Worm (Caenorhabditis elegans) whole organism, early embryonic: ENCODE measurements around the gene set-6.

Experiments used
- B0310.2 ChIP-seq: sonication (generic microtip); optimal IDR thresholded peaks from 2 replicates; lab custom pipeline; 2016; ENCODE audit warnings: mild to moderate bottlenecking, missing genetic modification characterization, missing compliant biosample characterization
- F13C5.2 ChIP-seq: sonication (generic microtip); optimal IDR thresholded peaks from 2 replicates; lab custom pipeline; 2017; ENCODE audit warnings: mild to moderate bottlenecking, missing genetic modification characterization, inconsistent platforms, missing compliant biosample characterization
- aly-1 ChIP-seq: sonication (generic microtip); optimal IDR thresholded peaks from 2 replicates; lab custom pipeline; 2016; ENCODE audit warnings: missing genetic modification characterization, missing compliant biosample characterization
- ama-1 ChIP-seq: fragments of 150-350 bp; optimal IDR thresholded peaks from 2 replicates; lab custom pipeline; 2014
- ceh-13 ChIP-seq: fragments of 200-800 bp; sonication (Bioruptor generic); optimal IDR thresholded peaks from 2 replicates; lab custom pipeline; 2018; ENCODE audit warnings: mild to moderate bottlenecking, missing genetic modification characterization, missing compliant biosample characterization
- ceh-36 ChIP-seq: sonication (generic microtip); optimal IDR thresholded peaks from 2 replicates; lab custom pipeline; 2016; ENCODE audit warnings: missing genetic modification characterization, inconsistent platforms, missing compliant biosample characterization
- ets-7 ChIP-seq: sonication (generic microtip); optimal IDR thresholded peaks from 2 replicates; lab custom pipeline; 2016; ENCODE audit warnings: missing genotype, missing genetic modification characterization, missing compliant biosample characterization
- flt-1 ChIP-seq: fragments of 200-800 bp; sonication (Bioruptor generic); IDR thresholded peaks from 2 replicates; pipeline ENCODE4 v1.3.6; 2022; ENCODE audit warnings: missing genetic modification characterization, missing compliant biosample characterization
- hmbx-1 ChIP-seq: sonication (generic microtip); optimal IDR thresholded peaks from 2 replicates; lab custom pipeline; 2016; ENCODE audit warnings: mild to moderate bottlenecking, missing genetic modification characterization, missing compliant biosample characterization
- hmg-4 ChIP-seq: fragments of 200-800 bp; sonication (Bioruptor generic); optimal IDR thresholded peaks from 2 replicates; lab custom pipeline; 2018; ENCODE audit warnings: mild to moderate bottlenecking, missing genetic modification characterization, missing compliant biosample characterization
- hnd-1 ChIP-seq: sonication (generic microtip); optimal IDR thresholded peaks from 2 replicates; lab custom pipeline; 2016; ENCODE audit warnings: missing genetic modification characterization, missing compliant biosample characterization
- pes-1 ChIP-seq: fragments of 200-800 bp; sonication (Bioruptor generic); IDR thresholded peaks from 2 replicates; pipeline ENCODE4 v1.3.6; 2022; ENCODE audit warnings: missing genetic modification reagents, missing genetic modification characterization, missing compliant biosample characterization
- scrt-1 ChIP-seq: fragments of 200-800 bp; sonication (Bioruptor generic); IDR thresholded peaks from 2 replicates; pipeline ENCODE4 v1.3.6; 2022; ENCODE audit warnings: missing genetic modification characterization, missing compliant biosample characterization
- sea-1 ChIP-seq: fragments of 200-800 bp; sonication (Bioruptor generic); conservative IDR thresholded peaks from 2 replicates; pipeline ENCODE4 v1.3.6; 2022; ENCODE audit warnings: missing genetic modification characterization, missing compliant biosample characterization
- tbx-11 ChIP-seq: fragments of 200-800 bp; sonication (Bioruptor generic); IDR thresholded peaks from 2 replicates; pipeline ENCODE4 v1.3.6; 2022; ENCODE audit warnings: missing genetic modification characterization, missing compliant biosample characterization
- tbx-37 ChIP-seq: fragments of 200-800 bp; sonication (Bioruptor generic); conservative IDR thresholded peaks from 2 replicates; pipeline ENCODE4 v1.3.6; 2022; ENCODE audit warnings: missing genetic modification reagents, missing genetic modification characterization, missing compliant biosample characterization
- tra-4 ChIP-seq: sonication (generic microtip); optimal IDR thresholded peaks from 2 replicates; lab custom pipeline; 2017; ENCODE audit warnings: missing genetic modification characterization, missing compliant biosample characterization

set-6 gene

DNA sequence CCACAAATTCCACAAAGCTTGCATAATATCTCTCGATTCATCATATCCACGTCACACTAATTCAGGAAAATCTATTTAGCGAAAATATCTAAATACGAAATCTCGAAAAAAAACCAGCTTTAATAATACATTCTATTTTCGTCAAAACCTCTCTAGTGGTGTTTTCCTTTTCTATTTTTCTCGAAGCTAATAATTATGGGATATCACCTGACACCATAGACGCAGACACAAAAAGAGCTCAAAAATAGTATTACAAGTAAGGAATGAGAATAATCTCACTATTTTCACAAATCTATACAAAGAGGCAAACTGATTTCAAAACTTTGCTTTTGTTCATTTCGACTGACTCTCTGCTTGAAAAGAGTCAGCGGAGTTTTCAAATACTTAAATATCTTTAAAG lies 5.4 kb downstream of the set-6 start:
- TF ChIP-seq ets-7 (tag; lab: Kevin White, UChicago) (no peak), flt-1 (GFP tag; lab: Robert Waterston, UW) (no peak), ceh-36 (no peak), tbx-11 (GFP tag; lab: Robert Waterston, UW) (no peak), scrt-1 (no peak), hnd-1 (no peak), ceh-13 (GFP tag; lab: Kevin White, UChicago) (no peak), F13C5.2 (tag; lab: Kevin White, UChicago) (no peak), hmg-4 (no peak), sea-1 (GFP tag; lab: Robert Waterston, UW) (no peak), ama-1 (lab: Kevin White, UChicago) (no peak), aly-1 (tag; lab: Kevin White, UChicago) (no peak), hmbx-1 (tag; lab: Kevin White, UChicago) (no peak), pes-1 (GFP tag; lab: Robert Waterston, UW) (no peak), tra-4 (tag; lab: Kevin White, UChicago) (no peak), tbx-37 (GFP tag; lab: Robert Waterston, UW) (no peak), B0310.2 (tag; lab: Kevin White, UChicago) (no peak)

DNA sequence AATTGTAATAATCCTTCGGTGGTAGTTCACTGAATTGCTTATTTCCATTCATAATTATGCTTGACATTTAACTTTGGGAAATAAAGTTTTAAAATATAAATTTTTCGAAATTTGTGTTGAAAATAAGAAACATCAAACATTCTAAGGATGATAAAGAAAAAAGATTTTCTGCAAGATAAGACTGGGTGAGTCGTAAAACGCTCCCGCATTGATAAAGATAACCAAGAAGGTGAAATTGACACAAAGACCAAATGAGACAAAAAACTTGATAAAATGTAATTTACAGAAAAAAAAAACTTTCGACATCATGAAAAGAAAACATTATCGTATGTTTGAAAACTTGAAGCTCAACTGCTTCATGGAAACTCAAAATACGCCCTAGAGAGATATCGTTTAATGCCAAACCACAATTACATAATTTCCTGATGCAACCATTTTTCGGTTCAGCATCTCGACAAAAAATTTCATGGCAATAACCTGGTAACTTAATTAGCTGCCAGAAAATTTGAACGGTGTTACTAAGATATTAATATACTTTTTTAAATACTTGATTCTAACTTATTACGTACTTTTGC lies 6.4 kb downstream of the set-6 start:
- TF ChIP-seq tra-4 (tag; lab: Kevin White, UChicago) (no peak), ets-7 (tag; lab: Kevin White, UChicago) (no peak), hmg-4 (no peak), aly-1 (tag; lab: Kevin White, UChicago) (no peak), scrt-1 (no peak), hmbx-1 (tag; lab: Kevin White, UChicago) (no peak), pes-1 (GFP tag; lab: Robert Waterston, UW) (no peak), F13C5.2 (tag; lab: Kevin White, UChicago) (no peak), ceh-36 (no peak), tbx-37 (GFP tag; lab: Robert Waterston, UW) (no peak), hnd-1 (no peak), tbx-11 (GFP tag; lab: Robert Waterston, UW) (no peak), flt-1 (GFP tag; lab: Robert Waterston, UW) (no peak), sea-1 (GFP tag; lab: Robert Waterston, UW) (no peak), B0310.2 (tag; lab: Kevin White, UChicago) (no peak), ama-1 (lab: Kevin White, UChicago) (no peak), ceh-13 (GFP tag; lab: Kevin White, UChicago) (no peak)

ce11 chrX:11967034-11967433 lies 7.4 kb downstream of the set-6 start:
- no peak for TF ChIP-seq tbx-11 (GFP tag; lab: Robert Waterston, UW)
- no peak for TF ChIP-seq tra-4 (tag; lab: Kevin White, UChicago)
- TF ChIP-seq flt-1 (GFP tag; lab: Robert Waterston, UW): no peak
- no peak for TF ChIP-seq scrt-1
- no peak for TF ChIP-seq F13C5.2 (tag; lab: Kevin White, UChicago)
- TF ChIP-seq hmbx-1 (tag; lab: Kevin White, UChicago): no peak
- no peak for TF ChIP-seq sea-1 (GFP tag; lab: Robert Waterston, UW)
- no peak for TF ChIP-seq hnd-1
- TF ChIP-seq ama-1 (lab: Kevin White, UChicago): no peak
- TF ChIP-seq pes-1 (GFP tag; lab: Robert Waterston, UW): no peak
- TF ChIP-seq B0310.2 (tag; lab: Kevin White, UChicago): no peak
- TF ChIP-seq aly-1 (tag; lab: Kevin White, UChicago): no peak
- TF ChIP-seq tbx-37 (GFP tag; lab: Robert Waterston, UW): no peak
- TF ChIP-seq ets-7 (tag; lab: Kevin White, UChicago): no peak
- TF ChIP-seq hmg-4: no peak
- TF ChIP-seq ceh-13 (GFP tag; lab: Kevin White, UChicago): no peak
- no peak for TF ChIP-seq ceh-36

- no peak for TF ChIP-seq ceh-36
- TF ChIP-seq flt-1 (GFP tag; lab: Robert Waterston, UW): no peak
- no peak for TF ChIP-seq sea-1 (GFP tag; lab: Robert Waterston, UW)
- TF ChIP-seq hmbx-1 (tag; lab: Kevin White, UChicago): no peak
- TF ChIP-seq pes-1 (GFP tag; lab: Robert Waterston, UW): no peak
- TF ChIP-seq ama-1 (lab: Kevin White, UChicago): no peak
- no peak for TF ChIP-seq tbx-37 (GFP tag; lab: Robert Waterston, UW)
These were observed 8.7 kb downstream of the set-6 start, which contains the start of gene sams-1 for ce11 chrX:11965663-11966304. Gene sams-1, plus strand, starts transcription at chrX:11965962.

DNA sequence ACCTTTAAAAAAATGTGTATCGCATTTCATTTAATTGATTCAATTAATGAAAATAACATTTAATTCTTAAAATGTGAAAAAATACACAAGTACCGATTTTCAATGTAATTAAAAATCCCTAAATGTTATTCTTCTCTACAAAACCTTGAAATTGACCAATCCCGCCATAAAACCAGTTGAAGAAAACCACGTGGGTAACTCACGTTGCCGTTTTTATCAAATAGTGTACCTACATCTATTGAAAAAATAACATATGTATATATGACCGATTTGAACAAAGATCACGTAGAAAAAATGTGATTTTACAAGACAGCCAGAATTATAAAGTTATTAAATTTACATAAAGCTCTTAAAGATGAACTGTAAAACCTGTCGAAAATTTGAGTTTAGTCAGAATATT lies 9.3 kb downstream of the set-6 start:
- TF ChIP-seq scrt-1: no peak
- TF ChIP-seq F13C5.2 (tag; lab: Kevin White, UChicago): no peak
- TF ChIP-seq ets-7 (tag; lab: Kevin White, UChicago): no peak
- TF ChIP-seq sea-1 (GFP tag; lab: Robert Waterston, UW): no peak
- TF ChIP-seq aly-1 (tag; lab: Kevin White, UChicago): no peak
- no peak for TF ChIP-seq B0310.2 (tag; lab: Kevin White, UChicago)
- no peak for TF ChIP-seq hmbx-1 (tag; lab: Kevin White, UChicago)
- no peak for TF ChIP-seq tra-4 (tag; lab: Kevin White, UChicago)
- no peak for TF ChIP-seq flt-1 (GFP tag; lab: Robert Waterston, UW)
- TF ChIP-seq tbx-37 (GFP tag; lab: Robert Waterston, UW): no peak
- TF ChIP-seq ama-1 (lab: Kevin White, UChicago): no peak
- TF ChIP-seq pes-1 (GFP tag; lab: Robert Waterston, UW): no peak
- TF ChIP-seq ceh-13 (GFP tag; lab: Kevin White, UChicago): no peak
- no peak for TF ChIP-seq hnd-1
- no peak for TF ChIP-seq tbx-11 (GFP tag; lab: Robert Waterston, UW)
- TF ChIP-seq ceh-36: no peak

DNA sequence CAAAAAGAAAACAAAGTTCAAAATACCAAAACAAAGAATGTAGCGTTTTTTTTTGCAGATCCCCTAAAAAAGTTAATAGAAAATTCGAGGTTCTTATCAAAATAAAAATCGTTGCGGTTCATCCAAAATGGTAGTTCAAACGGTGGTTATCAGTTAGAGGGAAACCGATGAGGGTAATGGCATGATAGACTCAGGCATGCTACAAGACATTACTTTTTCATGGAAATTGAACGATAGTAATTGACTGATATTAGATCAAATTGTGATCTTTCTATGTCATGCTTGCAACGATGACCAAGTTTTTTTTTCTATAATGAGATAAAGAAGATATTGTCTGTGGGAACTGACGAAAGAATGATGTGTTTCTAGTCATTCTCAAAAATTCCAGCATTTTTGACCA lies 9.9 kb downstream of the set-6 start:
- TF ChIP-seq scrt-1: no peak
- TF ChIP-seq tra-4 (tag; lab: Kevin White, UChicago): no peak
- TF ChIP-seq ceh-13 (GFP tag; lab: Kevin White, UChicago): no peak
- TF ChIP-seq tbx-37 (GFP tag; lab: Robert Waterston, UW): no peak
- TF ChIP-seq hnd-1: no peak
- TF ChIP-seq pes-1 (GFP tag; lab: Robert Waterston, UW): no peak
- TF ChIP-seq B0310.2 (tag; lab: Kevin White, UChicago): no peak
- TF ChIP-seq aly-1 (tag; lab: Kevin White, UChicago): no peak
- no peak for TF ChIP-seq tbx-11 (GFP tag; lab: Robert Waterston, UW)
- no peak for TF ChIP-seq F13C5.2 (tag; lab: Kevin White, UChicago)
- no peak for TF ChIP-seq hmbx-1 (tag; lab: Kevin White, UChicago)
- no peak for TF ChIP-seq flt-1 (GFP tag; lab: Robert Waterston, UW)
- TF ChIP-seq hmg-4: no peak
- TF ChIP-seq ets-7 (tag; lab: Kevin White, UChicago): no peak
- TF ChIP-seq ama-1 (lab: Kevin White, UChicago): no peak
- no peak for TF ChIP-seq sea-1 (GFP tag; lab: Robert Waterston, UW)
